Fruit fly (Drosophila melanogaster): Measurements from ENCODE around the gene mtTFB1.

Gene mtTFB1

dm6 chr3L:11731841-11732240 lies 23.1 kb downstream of the mtTFB1 start, which contains the start of gene CG32087:
Gene CG32087, plus strand, starts transcription at chr3L:11732141.
- TF ChIP-seq fru (GFP tag; optimal IDR thresholded peaks at IDR 0.05) = no peak
- TF ChIP-seq CrebA (GFP tag; optimal IDR thresholded peaks at IDR 0.05; ENCODE audit: borderline replicate concordance) = no peak
- TF ChIP-seq Jra (GFP tag; optimal IDR thresholded peaks at IDR 0.05) = no peak
- no peak for TF ChIP-seq jim (GFP tag; optimal IDR thresholded peaks at IDR 0.05)
- TF ChIP-seq lola (GFP tag; optimal IDR thresholded peaks at IDR 0.05) = no peak
- TF ChIP-seq h (GFP tag; optimal IDR thresholded peaks at IDR 0.05) = no peak
- TF ChIP-seq psq (GFP tag; optimal IDR thresholded peaks at IDR 0.05) = no peak
- no peak for TF ChIP-seq dsf (GFP tag; optimal IDR thresholded peaks at IDR 0.05; ENCODE audit: borderline replicate concordance)
- TF ChIP-seq brk (GFP tag; optimal IDR thresholded peaks at IDR 0.05) = no peak
- TF ChIP-seq pan (optimal IDR thresholded peaks at IDR 0.05) = no peak
- no peak for TF ChIP-seq Hnf4 (GFP tag; optimal IDR thresholded peaks at IDR 0.05)
- no peak for TF ChIP-seq Mio (GFP tag; optimal IDR thresholded peaks at IDR 0.05)
- TF ChIP-seq sage (GFP tag; optimal IDR thresholded peaks at IDR 0.05) = no peak
- TF ChIP-seq Hr78 (GFP tag; optimal IDR thresholded peaks at IDR 0.05) = no peak
- TF ChIP-seq Rel (GFP tag; optimal IDR thresholded peaks at IDR 0.05) = no peak
- no peak for TF ChIP-seq Rel (tag; optimal IDR thresholded peaks at IDR 0.05)
- no peak for TF ChIP-seq ey (GFP tag; optimal IDR thresholded peaks at IDR 0.05)
- TF ChIP-seq CG32264 (GFP tag; optimal IDR thresholded peaks at IDR 0.05) = no peak

DNA sequence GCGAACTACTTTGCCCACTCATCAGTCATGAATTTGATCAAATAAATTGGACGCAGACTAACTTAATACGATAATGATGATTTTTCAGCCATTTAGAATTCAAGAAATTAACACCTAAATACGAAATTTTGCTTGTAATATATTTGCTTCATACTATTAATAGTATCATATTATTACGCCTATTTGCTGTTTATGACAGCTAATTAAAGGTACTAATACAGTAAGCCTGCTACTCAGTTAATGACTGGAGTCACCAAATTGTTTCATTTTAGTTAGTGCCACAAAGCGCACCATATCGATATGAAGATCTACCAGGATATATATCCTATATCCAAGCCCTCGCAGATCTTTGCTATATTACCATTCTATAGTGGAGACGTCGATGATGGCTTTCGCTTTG lies 42.2 kb downstream of the mtTFB1 start, which contains the start of gene Gr68a:
Gene Gr68a (plus strand): TSS at position 301 of the 400 bp plus-strand sequence.
- TF ChIP-seq dl (GFP tag; optimal IDR thresholded peaks at IDR 0.05; ENCODE audit: insufficient read depth in 1 of 2, partially characterized antibody in 2 of 2) (no peak), GATAd (GFP tag; optimal IDR thresholded peaks at IDR 0.05) (no peak), foxo (GFP tag; optimal IDR thresholded peaks at IDR 0.05) (no peak), ey (GFP tag; optimal IDR thresholded peaks at IDR 0.05) (no peak), brk (GFP tag; optimal IDR thresholded peaks at IDR 0.05) (no peak), Rel (GFP tag; optimal IDR thresholded peaks at IDR 0.05) (no peak), Rel (tag; optimal IDR thresholded peaks at IDR 0.05) (no peak), fru (GFP tag; optimal IDR thresholded peaks at IDR 0.05) (no peak)

Data from whole organism, wandering third instar larva.